Worm (Caenorhabditis elegans): ENCODE measurements around the gene C31C9.9.

DNA sequence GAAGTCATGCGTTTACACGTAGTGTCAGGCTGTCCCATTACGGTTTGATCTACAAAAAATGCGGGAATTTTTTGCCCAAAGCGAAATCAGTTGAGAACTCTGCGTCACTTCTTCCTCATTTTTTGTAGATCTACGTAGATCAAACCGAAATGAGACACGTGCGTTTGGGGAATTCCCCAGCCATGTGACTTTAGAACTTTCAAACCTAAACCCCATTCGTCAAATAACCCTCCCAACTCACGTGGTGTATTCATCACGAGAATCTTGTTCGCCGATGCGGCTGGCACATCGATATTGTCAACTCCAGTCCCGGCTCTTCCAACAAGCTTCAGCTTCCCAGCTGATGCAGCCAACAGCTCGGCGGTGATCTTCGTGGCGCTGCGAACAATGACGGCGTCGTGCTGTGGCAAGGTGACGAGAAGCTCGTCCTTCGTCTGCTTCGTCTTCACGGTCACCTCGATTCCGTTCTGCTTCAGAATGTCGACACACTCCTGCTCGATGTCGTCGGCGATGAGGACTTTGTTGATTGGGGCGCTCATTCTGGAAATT lies 16.8 kb upstream of the C31C9.9 start, which contains the start of gene phdh-1:
- TF ChIP-seq him-1 (tag; optimal IDR thresholded peaks at IDR 0.05) = no peak
- TF ChIP-seq W03F9.2 (tag; optimal IDR thresholded peaks at IDR 0.05) = no peak
